Worm (Caenorhabditis elegans) whole organism, L3 larva: ENCODE measurements around the gene F52D2.7.

Experiments used
- R02D3.7 ChIP-seq: fragments of 150-350 bp; optimal IDR thresholded peaks from 2 replicates; lab custom pipeline; 2014; ENCODE audit warnings: missing biosample characterization, missing genetic modification characterization
- egl-27 ChIP-seq: sonication (generic microtip); optimal IDR thresholded peaks from 4 replicates; lab custom pipeline; 2017; ENCODE audit warnings: missing biosample characterization, missing genetic modification reagents, missing genetic modification characterization
- elt-2 ChIP-seq: sonication (generic microtip); optimal IDR thresholded peaks from 2 replicates; lab custom pipeline; 2016; ENCODE audit warnings: missing genetic modification reagents, mild to moderate bottlenecking, missing genetic modification characterization, missing compliant biosample characterization
- lin-39 ChIP-seq: fragments of 150-350 bp; optimal IDR thresholded peaks from 2 replicates; lab custom pipeline; 2018; ENCODE audit warnings: missing biosample characterization, missing genetic modification reagents, missing genetic modification characterization
- mdl-1 ChIP-seq: fragments of 150-350 bp; optimal IDR thresholded peaks from 2 replicates; lab custom pipeline; 2014; ENCODE audit warnings: missing biosample characterization, missing genetic modification characterization
- nhr-28 ChIP-seq: fragments of 150-350 bp; optimal IDR thresholded peaks from 2 replicates; lab custom pipeline; 2014; ENCODE audit warnings: missing biosample characterization, missing genetic modification characterization
- pqm-1 ChIP-seq: fragments of 150-350 bp; optimal IDR thresholded peaks from 2 replicates; lab custom pipeline; 2017; ENCODE audit warnings: missing biosample characterization, missing genetic modification characterization, inconsistent platforms
- unc-39 ChIP-seq: sonication (generic microtip); optimal IDR thresholded peaks from 4 replicates; lab custom pipeline; 2017; ENCODE audit warnings: missing biosample characterization, missing genetic modification characterization

DNA sequence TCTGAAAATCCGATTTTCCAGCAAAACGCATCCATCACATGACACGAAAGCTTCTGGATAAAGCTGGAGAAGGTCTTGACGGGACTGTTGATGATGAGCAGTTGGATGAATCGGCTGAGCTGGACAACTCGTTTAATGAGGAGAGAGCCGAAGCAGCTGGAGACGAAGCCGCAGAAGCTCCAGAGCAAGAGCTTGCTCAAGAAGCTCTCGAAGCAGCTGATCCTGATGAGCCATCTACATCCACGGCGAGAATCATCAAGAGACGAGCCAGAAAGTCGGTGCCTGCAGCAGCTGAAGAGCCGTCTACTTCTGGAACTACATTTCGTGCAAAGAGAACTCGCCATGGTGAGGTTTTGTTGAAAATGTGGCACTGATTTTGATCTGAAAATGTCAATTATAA is 2.0 kb downstream of the F52D2.7 start:
- no peak for TF ChIP-seq egl-27
- TF ChIP-seq lin-39 (tag; lab: Kevin White, UChicago), result no peak
- no peak for TF ChIP-seq unc-39
- TF ChIP-seq mdl-1, result no peak
- TF ChIP-seq nhr-28 (tag; lab: Kevin White, UChicago), result no peak
- TF ChIP-seq pqm-1 (tag; lab: Kevin White, UChicago), result no peak
- no peak for TF ChIP-seq R02D3.7 (tag; lab: Kevin White, UChicago)
- TF ChIP-seq elt-2 (tag; lab: Kevin White, UChicago), result no peak
